Fruit fly (Drosophila melanogaster): ENCODE results near the gene CRMP.

DNA sequence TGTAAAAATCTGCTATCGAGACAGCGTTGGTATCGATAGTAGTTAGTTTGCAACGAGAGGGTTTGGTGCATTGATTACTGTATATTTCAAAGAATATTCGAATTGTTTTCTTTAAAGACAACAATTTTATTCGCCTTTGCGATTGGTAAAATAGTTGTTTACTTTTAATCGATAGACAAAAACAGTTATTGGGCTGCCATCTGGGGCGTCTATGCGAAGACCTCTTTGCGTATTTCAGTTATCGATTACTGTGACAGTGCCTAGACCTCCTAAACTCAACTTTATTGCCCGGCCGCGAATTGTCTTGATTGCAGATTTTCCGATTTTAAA is 42.2 kb downstream of the CRMP start, which contains the start of gene Atu:
- no peak for TF ChIP-seq CG9948 (tag; optimal IDR thresholded peaks at IDR 0.05)
- TF ChIP-seq CG17806 (tag; optimal IDR thresholded peaks at IDR 0.05) = no peak

Measured in whole organism, pupa.